Worm (Caenorhabditis elegans) whole organism, L3 larva: Measurements from ENCODE around the gene F53A3.1.

Source experiments
- ZK546.5 ChIP-seq: sonication (generic microtip); optimal IDR thresholded peaks from 2 replicates; lab custom pipeline; 2017; ENCODE audit warnings: missing biosample characterization, missing genetic modification characterization
- aly-2 ChIP-seq: fragments of 150-350 bp; optimal IDR thresholded peaks from 2 replicates; lab custom pipeline; 2014; ENCODE audit warnings: missing biosample characterization, missing genetic modification characterization
- ceh-16 ChIP-seq: sonication (generic microtip); optimal IDR thresholded peaks from 2 replicates; lab custom pipeline; 2017; ENCODE audit warnings: missing biosample characterization, missing genetic modification characterization
- ceh-28 ChIP-seq: fragments of 150-350 bp; optimal IDR thresholded peaks from 2 replicates; lab custom pipeline; 2014; ENCODE audit warnings: missing biosample characterization, missing genetic modification reagents, missing genetic modification characterization
- egl-27 ChIP-seq: sonication (generic microtip); optimal IDR thresholded peaks from 4 replicates; lab custom pipeline; 2017; ENCODE audit warnings: missing biosample characterization, missing genetic modification reagents, missing genetic modification characterization
- elt-1 ChIP-seq: fragments of 150-350 bp; optimal IDR thresholded peaks from 2 replicates; lab custom pipeline; 2014; ENCODE audit warnings: missing biosample characterization, missing genetic modification characterization
- elt-2 ChIP-seq: sonication (generic microtip); optimal IDR thresholded peaks from 2 replicates; lab custom pipeline; 2016; ENCODE audit warnings: missing genetic modification reagents, mild to moderate bottlenecking, missing genetic modification characterization, missing compliant biosample characterization
- fkh-10 ChIP-seq: sonication (generic microtip); optimal IDR thresholded peaks from 2 replicates; lab custom pipeline; 2017; ENCODE audit warnings: missing biosample characterization, missing genetic modification reagents, missing genetic modification characterization
- fos-1 ChIP-seq: fragments of 150-350 bp; optimal IDR thresholded peaks from 2 replicates; lab custom pipeline; 2014; ENCODE audit warnings: missing biosample characterization, missing genetic modification characterization
- hmg-11 ChIP-seq: sonication (generic microtip); optimal IDR thresholded peaks from 2 replicates; lab custom pipeline; 2016; ENCODE audit warnings: missing genetic modification characterization, missing compliant biosample characterization
- lin-15B ChIP-seq: fragments of 150-350 bp; optimal IDR thresholded peaks from 2 replicates; lab custom pipeline; 2014; ENCODE audit warnings: missing biosample characterization, missing genetic modification characterization
- lin-39 ChIP-seq: fragments of 150-350 bp; optimal IDR thresholded peaks from 2 replicates; lab custom pipeline; 2018; ENCODE audit warnings: missing biosample characterization, missing genetic modification reagents, missing genetic modification characterization
- lsy-12 ChIP-seq: sonication (generic microtip); optimal IDR thresholded peaks from 2 replicates; lab custom pipeline; 2016; ENCODE audit warnings: mild to moderate bottlenecking, missing genetic modification characterization, missing compliant biosample characterization
- mml-1 ChIP-seq: fragments of 150-350 bp; sonication (generic microtip); optimal IDR thresholded peaks from 3 replicates; lab custom pipeline; 2014; ENCODE audit warnings: missing biosample characterization, missing genetic modification characterization
- nfya-1 ChIP-seq: sonication (generic microtip); optimal IDR thresholded peaks from 2 replicates; lab custom pipeline; 2017; ENCODE audit warnings: missing genetic modification characterization, mild to moderate bottlenecking, missing compliant biosample characterization, antibody characterized with exemption, moderate library complexity; ENCODE audit not compliant: insufficient read depth
- nhr-12 ChIP-seq: fragments of 150-350 bp; optimal IDR thresholded peaks from 2 replicates; lab custom pipeline; 2014; ENCODE audit warnings: missing biosample characterization, missing genetic modification characterization
- nhr-23 ChIP-seq: fragments of 150-350 bp; optimal IDR thresholded peaks from 2 replicates; lab custom pipeline; 2014; ENCODE audit warnings: missing biosample characterization, missing genetic modification reagents, missing genetic modification characterization
- nhr-237 ChIP-seq: fragments of 150-350 bp; optimal IDR thresholded peaks from 2 replicates; lab custom pipeline; 2014; ENCODE audit warnings: missing biosample characterization, missing genetic modification characterization
- nhr-28 ChIP-seq: fragments of 150-350 bp; optimal IDR thresholded peaks from 2 replicates; lab custom pipeline; 2014; ENCODE audit warnings: missing biosample characterization, missing genetic modification characterization
- pha-4 ChIP-seq: fragments of 150-350 bp; optimal IDR thresholded peaks from 2 replicates; lab custom pipeline; 2014; ENCODE audit warnings: missing biosample characterization, missing genetic modification reagents, missing genetic modification characterization
- pqm-1 ChIP-seq: fragments of 150-350 bp; optimal IDR thresholded peaks from 2 replicates; lab custom pipeline; 2017; ENCODE audit warnings: missing biosample characterization, missing genetic modification characterization, inconsistent platforms
- skn-1 ChIP-seq: fragments of 150-350 bp; optimal IDR thresholded peaks from 2 replicates; lab custom pipeline; 2014; ENCODE audit warnings: missing biosample characterization, missing genetic modification characterization
- snpc-4 ChIP-seq: fragments of 150-350 bp; optimal IDR thresholded peaks from 2 replicates; lab custom pipeline; 2014; ENCODE audit warnings: missing biosample characterization, missing genetic modification characterization
- unc-62 ChIP-seq: fragments of 150-350 bp; sonication (generic microtip); optimal IDR thresholded peaks from 4 replicates; lab custom pipeline; 2014; ENCODE audit warnings: missing biosample characterization, missing genetic modification reagents, missing genetic modification characterization
- ztf-11 ChIP-seq: fragments of 150-350 bp; optimal IDR thresholded peaks from 2 replicates; lab custom pipeline; 2014; ENCODE audit warnings: missing biosample characterization, missing genetic modification characterization
- ztf-4 ChIP-seq: fragments of 150-350 bp; optimal IDR thresholded peaks from 2 replicates; lab custom pipeline; 2014; ENCODE audit warnings: missing biosample characterization, missing genetic modification characterization

The F53A3.1 gene

DNA sequence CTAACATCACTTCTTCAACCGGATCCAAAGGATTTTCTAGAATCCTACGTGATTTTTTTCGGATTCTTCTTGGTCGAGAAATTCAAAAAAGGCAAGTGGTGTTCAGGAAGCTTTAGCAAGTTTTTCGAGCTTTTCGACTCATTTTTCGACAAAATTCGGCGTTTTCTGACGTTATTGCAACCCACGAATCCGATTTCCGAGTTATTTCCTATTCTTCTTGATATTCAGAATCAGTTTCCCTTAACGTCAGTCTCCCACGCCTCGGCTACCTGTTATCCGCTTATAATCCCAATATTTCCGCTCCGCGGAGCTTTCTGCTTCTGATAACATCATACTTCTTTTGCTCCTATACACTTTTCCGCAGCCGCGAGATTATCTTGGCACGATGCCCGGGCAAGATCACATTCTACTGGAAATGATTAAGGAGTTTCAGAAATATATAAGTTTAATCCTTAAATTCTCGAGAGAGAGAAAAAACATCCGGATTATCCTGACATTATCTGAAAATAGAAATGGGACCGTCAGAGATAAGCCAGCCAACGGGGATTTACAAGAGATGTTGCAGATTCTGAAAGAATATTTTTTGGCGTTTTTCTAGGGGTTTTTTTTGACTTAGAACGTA lies 25.0 kb downstream of the F53A3.1 start:
- TF ChIP-seq mml-1 (tag; lab: Kevin White, UChicago) = no peak
- no peak for TF ChIP-seq ZK546.5 (tag; lab: Kevin White, UChicago)
- no peak for TF ChIP-seq nfya-1
- TF ChIP-seq nhr-237 (tag; lab: Kevin White, UChicago) = no peak
- no peak for TF ChIP-seq pqm-1 (tag; lab: Kevin White, UChicago)
- no peak for TF ChIP-seq skn-1
- TF ChIP-seq elt-1 (tag; lab: Kevin White, UChicago) = no peak
- TF ChIP-seq ztf-11 = no peak

DNA sequence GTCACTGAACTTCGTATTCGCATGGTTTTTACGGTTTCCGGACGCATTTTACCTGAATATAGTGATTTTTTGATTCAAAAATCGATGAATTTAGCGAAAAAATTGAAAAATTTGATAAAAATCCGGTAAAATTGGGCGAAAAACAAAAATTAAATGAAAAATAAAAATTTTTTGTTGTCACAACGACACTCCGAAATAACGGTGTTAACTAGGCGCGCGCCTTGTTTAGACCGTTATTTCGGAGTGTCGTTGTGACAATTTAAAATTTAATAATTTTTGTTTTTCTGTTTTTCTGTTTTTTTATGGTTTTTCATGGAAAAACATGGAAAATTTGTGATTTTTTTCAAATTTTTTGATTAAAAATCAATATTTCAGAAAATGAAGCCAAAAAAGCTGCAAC lies 37.8 kb downstream of the F53A3.1 start, which contains the start of the genes B0524.6 and pqn-41:
Gene B0524.6, minus strand, starts transcription at position 52 of the 400 bp plus-strand sequence.
Gene pqn-41, plus strand, starts transcription at position 370 of the 400 bp plus-strand sequence.
- TF ChIP-seq mml-1 (tag; lab: Kevin White, UChicago) = no peak
- peak; percentile 7 for TF ChIP-seq pqm-1 (tag; lab: Kevin White, UChicago)
- TF ChIP-seq nfya-1 = peak; percentile 61
- peak; percentile 54 for TF ChIP-seq snpc-4 (tag; lab: Kevin White, UChicago)
- TF ChIP-seq elt-1 (tag; lab: Kevin White, UChicago) = no peak
- TF ChIP-seq nhr-28 (tag; lab: Kevin White, UChicago) = no peak
- TF ChIP-seq pha-4 (tag; lab: Kevin White, UChicago) = peak; percentile 85
- peak; percentile 36 for TF ChIP-seq lin-39
- TF ChIP-seq nhr-23 (tag; lab: Kevin White, UChicago) = peak; percentile 75
- no peak for TF ChIP-seq skn-1
- peak; percentile 8 for TF ChIP-seq hmg-11 (tag; lab: Kevin White, UChicago)
- peak; percentile 74 for TF ChIP-seq lin-15B (tag; lab: Kevin White, UChicago)
- no peak for TF ChIP-seq ceh-16 (tag; lab: Kevin White, UChicago)
- no peak for TF ChIP-seq elt-2
- TF ChIP-seq, all 47 proteins: peak for 8

DNA sequence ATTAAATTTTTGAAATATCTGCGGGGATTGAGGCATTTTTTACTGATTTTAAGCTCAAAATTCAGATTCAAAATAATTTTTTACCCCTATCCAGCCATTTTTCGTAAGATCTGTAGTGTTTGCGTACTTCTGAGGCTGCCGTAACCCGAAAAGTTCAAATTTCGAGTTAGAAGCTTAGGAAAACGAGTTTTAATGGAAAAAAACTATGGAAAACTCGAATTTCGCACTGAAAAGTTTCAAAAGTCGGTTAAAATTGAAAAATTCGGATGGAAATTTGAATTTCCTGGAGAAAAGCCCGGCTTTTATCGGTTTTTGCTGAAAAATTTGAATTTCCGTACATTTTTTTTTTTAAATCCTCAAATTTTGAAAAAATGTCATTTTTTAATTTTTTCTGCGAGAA lies 39.5 kb downstream of the F53A3.1 start:
- TF ChIP-seq nhr-12 (tag; lab: Kevin White, UChicago) (no peak), aly-2 (tag; lab: Kevin White, UChicago) (no peak), unc-62 (GFP tag; lab: Kevin White, UChicago) (no peak), mml-1 (tag; lab: Kevin White, UChicago) (no peak), nhr-23 (tag; lab: Kevin White, UChicago) (no peak), egl-27 (no peak), lin-15B (tag; lab: Kevin White, UChicago) (no peak), fkh-10 (GFP tag; lab: Kevin White, UChicago) (no peak), lsy-12 (tag; lab: Kevin White, UChicago) (no peak), nhr-237 (tag; lab: Kevin White, UChicago) (no peak), fos-1 (tag; lab: Kevin White, UChicago) (no peak)

DNA sequence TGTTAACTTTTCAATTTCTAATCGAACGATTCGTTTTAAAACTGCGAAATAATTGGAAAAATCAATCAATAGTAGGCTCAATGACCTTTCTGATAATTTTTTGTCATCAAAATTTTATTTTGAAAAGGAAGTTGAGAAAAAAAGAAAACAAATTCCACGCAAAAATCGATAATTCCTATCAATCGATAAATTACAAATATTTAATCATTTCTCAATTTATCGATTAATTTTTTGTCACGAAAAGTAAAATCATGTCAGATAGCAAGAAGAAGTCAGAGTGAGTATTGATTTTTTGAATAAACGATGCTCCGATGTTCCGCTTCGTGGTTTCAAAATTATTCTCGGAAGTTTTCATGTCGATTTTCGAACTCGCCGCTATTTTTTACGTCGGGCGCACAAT lies 49.6 kb downstream of the F53A3.1 start, which contains the start of the genes B0524.5 and B0524.2:
Gene B0524.5, minus strand, starts transcription at position 40 of the 400 bp plus-strand sequence.
Gene B0524.2, plus strand, starts transcription at position 207 of the 400 bp plus-strand sequence.
- TF ChIP-seq ceh-28 (peak; percentile 83), ztf-4 (no peak)

DNA sequence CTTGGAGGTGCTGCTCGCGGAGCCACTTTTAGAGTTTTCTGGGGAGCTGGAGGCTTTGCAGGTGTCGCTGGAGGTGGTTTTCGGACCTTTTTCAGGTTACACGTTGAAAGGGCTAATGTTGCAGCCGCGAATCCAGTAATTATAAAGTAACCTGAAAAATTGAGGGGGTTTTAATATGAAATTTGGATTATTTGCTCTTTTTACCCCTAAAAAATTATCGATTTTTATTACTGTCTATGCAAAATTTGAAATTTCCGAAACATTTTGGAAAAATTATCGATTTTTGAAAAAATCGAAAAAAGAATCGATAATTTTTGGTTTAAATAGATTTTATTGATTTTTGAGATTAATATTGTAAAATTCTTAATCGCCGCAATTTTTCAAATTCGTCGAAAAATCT lies 50.0 kb downstream of the F53A3.1 start:
- no peak for TF ChIP-seq aly-2 (tag; lab: Kevin White, UChicago)
- TF ChIP-seq egl-27 = no peak
- no peak for TF ChIP-seq nhr-23 (tag; lab: Kevin White, UChicago)
- TF ChIP-seq ceh-28 = no peak

DNA sequence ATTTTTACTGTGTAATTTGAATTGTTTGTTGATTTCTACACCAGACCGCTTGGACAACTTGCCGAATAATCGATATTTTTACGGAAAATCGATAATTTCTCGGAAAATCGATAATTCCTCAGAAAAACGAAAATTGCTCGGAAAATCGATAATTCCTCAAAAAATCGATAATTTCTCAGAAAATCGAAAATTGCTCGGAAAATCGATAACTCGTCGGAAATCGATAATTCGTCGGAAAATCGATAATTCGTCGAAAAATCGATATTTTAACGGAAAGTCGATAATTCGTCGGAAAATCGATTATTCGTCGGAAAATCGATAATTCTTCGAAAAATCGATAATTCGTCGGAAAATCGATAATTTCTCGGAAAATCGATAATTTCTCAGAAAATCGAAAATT lies 51.3 kb downstream of the F53A3.1 start:
- TF ChIP-seq ceh-28 = peak; percentile 95
- TF ChIP-seq, all 47 proteins: peak for 1; not testable (repeated sequence) for 46
